Worm (Caenorhabditis elegans): ENCODE measurements around the gene grl-15.

DNA sequence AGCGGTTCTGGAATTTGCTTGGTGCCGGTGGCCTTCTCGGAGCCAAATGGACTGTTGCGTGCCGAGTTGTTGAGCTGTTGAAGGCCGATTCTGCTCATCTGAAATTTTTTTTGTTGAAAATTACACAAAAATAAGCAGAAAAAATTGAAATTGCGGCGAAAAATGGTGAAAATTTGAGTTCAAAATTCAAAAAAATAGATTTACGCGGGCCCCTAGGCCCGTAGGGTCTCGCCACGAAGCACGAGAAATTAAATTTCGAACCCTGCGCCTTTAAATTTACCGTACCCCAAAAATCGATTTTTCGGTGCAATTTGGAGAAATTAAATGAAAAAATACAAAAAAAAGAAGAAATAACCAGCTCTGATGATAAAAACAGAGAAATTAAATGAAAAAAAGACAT, 10.6 kb downstream of the grl-15 start, which contains the start of gene gmn-1:
- no peak for TF ChIP-seq unc-62 (GFP tag; optimal IDR thresholded peaks at IDR 0.05 in 1 of 2)
- TF ChIP-seq unc-62 (tag; optimal IDR thresholded peaks at IDR 0.05): no peak
- no peak for TF ChIP-seq snpc-4 (tag; optimal IDR thresholded peaks at IDR 0.05)
- TF ChIP-seq fkh-10 (GFP tag; optimal IDR thresholded peaks at IDR 0.05): no peak
- no peak for TF ChIP-seq ztf-11 (tag; optimal IDR thresholded peaks at IDR 0.05)
- TF ChIP-seq nhr-11 (tag; optimal IDR thresholded peaks at IDR 0.05): no peak
- no peak for TF ChIP-seq arid-1 (GFP tag; conservative IDR thresholded peaks at IDR 0.05)
- TF ChIP-seq pqm-1 (tag; optimal IDR thresholded peaks at IDR 0.05): no peak
- TF ChIP-seq ama-1 (optimal IDR thresholded peaks at IDR 0.05): no peak
- no peak for TF ChIP-seq mdl-1 (tag; optimal IDR thresholded peaks at IDR 0.05)
- no peak for TF ChIP-seq set-16 (GFP tag; IDR thresholded peaks at IDR 0.05)

Measured in whole organism, L4 larva.